Worm (Caenorhabditis elegans) whole organism, L2 larva: ENCODE results near the gene dnj-16.

Experiments used
- lin-11 ChIP-seq: fragments of 150-350 bp; sonication (generic microtip); optimal IDR thresholded peaks from 2 replicates; lab custom pipeline; 2014; ENCODE audit warnings: missing biosample characterization, missing genetic modification characterization, inconsistent platforms, mixed read lengths
- lin-39 ChIP-seq: fragments of 150-350 bp; optimal IDR thresholded peaks from 2 replicates; lab custom pipeline; 2014; ENCODE audit warnings: missing biosample characterization, missing genetic modification reagents, missing genetic modification characterization
- snpc-4 ChIP-seq: fragments of 150-350 bp; optimal IDR thresholded peaks from 2 replicates; lab custom pipeline; 2014; ENCODE audit warnings: missing biosample characterization, missing genetic modification characterization
- unc-62 ChIP-seq: fragments of 150-350 bp; optimal IDR thresholded peaks from 2 replicates; lab custom pipeline; 2014; ENCODE audit warnings: missing biosample characterization, missing genetic modification reagents, missing genetic modification characterization

ce11 chrIII:4196301-4196987 is 5.5 kb downstream of the dnj-16 start:
- TF ChIP-seq unc-62 (GFP tag; lab: Kevin White, UChicago) (no peak), lin-39 (tag; lab: Kevin White, UChicago) (no peak), snpc-4 (no peak), lin-11 (tag; lab: Kevin White, UChicago) (peak; percentile 47)
